Worm (Caenorhabditis elegans): Measurements from ENCODE around the gene xbx-6.

ce11 chrV:9680260-9680659 lies 22.6 kb upstream of the xbx-6 start:
- TF ChIP-seq madf-3 (GFP tag; IDR thresholded peaks at IDR 0.05) = no peak
- TF ChIP-seq ccch-3 (GFP tag; optimal IDR thresholded peaks at IDR 0.05) = no peak
- TF ChIP-seq T07F8.4 (tag; optimal IDR thresholded peaks at IDR 0.05) = no peak
- TF ChIP-seq dpff-1 (tag; optimal IDR thresholded peaks at IDR 0.05) = no peak
- TF ChIP-seq pha-4 (tag; optimal IDR thresholded peaks at IDR 0.05) = no peak
- TF ChIP-seq Y53G8AR.9 (GFP tag; conservative IDR thresholded peaks at IDR 0.05) = no peak
- TF ChIP-seq C06A6.2 (GFP tag; conservative IDR thresholded peaks at IDR 0.05) = no peak
- no peak for TF ChIP-seq nfya-2 (GFP tag; IDR thresholded peaks at IDR 0.05)
- no peak for TF ChIP-seq snpc-4 (GFP tag; optimal IDR thresholded peaks at IDR 0.05)
- no peak for TF ChIP-seq snpc-4 (tag; optimal IDR thresholded peaks at IDR 0.05)
- no peak for TF ChIP-seq snpc-1.3 (tag; optimal IDR thresholded peaks at IDR 0.05; ENCODE audit: insufficient read depth)
